Worm (Caenorhabditis elegans) whole organism, dauer: ENCODE results near the gene slc-5A12.

Experiments
- unc-62 ChIP-seq: sonication (generic microtip); optimal IDR thresholded peaks from 2 replicates; lab custom pipeline; 2017; ENCODE audit warnings: missing biosample characterization, missing genetic modification reagents, missing genetic modification characterization

Gene slc-5A12

ce11 chrIV:11937087-11937486, at the start of gene slc-5A12:
Gene slc-5A12, plus strand, starts transcription at chrIV:11937419.
- no peak for TF ChIP-seq unc-62

ce11 chrIV:11892545-11892944, 44.7 kb upstream of the slc-5A12 start:
- no peak for TF ChIP-seq unc-62

DNA sequence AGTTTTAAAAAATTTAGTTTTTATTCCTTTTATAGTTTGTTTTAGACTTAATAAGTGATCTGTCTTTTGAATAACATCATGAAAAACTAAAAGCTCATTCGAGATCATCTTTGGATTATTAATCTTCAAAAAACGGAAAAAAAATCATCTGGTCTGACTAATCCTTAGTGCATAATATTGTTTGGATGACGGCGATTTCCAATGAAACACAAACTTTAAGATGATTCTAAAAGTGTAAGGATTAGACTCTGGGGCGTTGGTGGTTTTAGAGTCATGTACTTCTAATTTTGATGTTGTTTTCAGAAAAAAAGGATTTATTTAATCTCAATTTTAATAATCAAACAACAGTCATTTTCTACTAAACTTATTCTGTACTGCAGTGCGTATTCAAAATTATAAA, 43.9 kb upstream of the slc-5A12 start:
- TF ChIP-seq unc-62 = no peak

ce11 chrIV:11897710-11898109, 39.5 kb upstream of the slc-5A12 start:
- no peak for TF ChIP-seq unc-62

- TF ChIP-seq unc-62 = no peak
Measured at ce11 chrIV:11899358-11899757, 37.9 kb upstream of the slc-5A12 start, which contains the start of gene nhr-43. Gene nhr-43, plus strand, starts transcription at chrIV:11899590.

- TF ChIP-seq unc-62 = no peak
Measured at ce11 chrIV:11900399-11900798, 36.8 kb upstream of the slc-5A12 start.

DNA sequence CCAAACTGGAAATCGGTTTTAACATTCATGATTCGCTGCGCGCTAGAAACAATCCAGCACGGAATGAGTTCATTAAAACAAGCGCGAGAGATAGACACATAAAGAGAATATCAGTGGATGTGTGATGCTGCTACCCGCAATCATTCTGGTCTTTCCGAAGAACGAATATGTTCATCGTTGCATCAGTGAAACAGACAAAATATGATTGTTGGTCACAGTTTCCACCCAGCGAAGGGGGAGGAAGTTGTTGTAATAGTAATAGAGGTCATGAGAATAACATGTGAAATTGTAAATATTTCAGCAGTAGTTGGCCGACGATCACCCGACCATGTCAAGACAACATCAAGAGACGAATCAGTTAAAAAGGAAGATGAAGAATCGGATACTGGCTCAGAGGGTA, 36.0 kb upstream of the slc-5A12 start:
- TF ChIP-seq unc-62 = no peak

DNA sequence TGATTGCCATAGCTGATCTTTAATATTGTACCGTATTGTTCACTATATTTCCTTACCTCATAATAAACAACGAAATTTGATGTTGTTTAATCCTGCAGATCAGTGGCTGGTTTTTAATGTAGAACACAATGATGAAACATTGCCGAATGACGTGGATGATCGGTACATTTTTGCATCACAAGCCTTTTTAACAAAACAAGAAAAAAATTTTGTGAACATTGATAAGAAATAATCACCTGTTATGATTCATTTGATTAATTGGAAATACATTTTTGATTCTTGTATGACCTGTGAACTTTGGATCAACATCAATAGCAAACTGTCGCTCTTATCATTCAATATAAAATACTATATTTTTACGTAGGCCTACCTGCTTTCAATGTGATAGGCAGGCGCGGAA, 34.4 kb upstream of the slc-5A12 start:
- TF ChIP-seq unc-62 = no peak

- no peak for TF ChIP-seq unc-62
Measured at ce11 chrIV:11903676-11904075, 33.5 kb upstream of the slc-5A12 start.

- TF ChIP-seq unc-62 = no peak
Measured at ce11 chrIV:11908733-11909132, 28.5 kb upstream of the slc-5A12 start.

DNA sequence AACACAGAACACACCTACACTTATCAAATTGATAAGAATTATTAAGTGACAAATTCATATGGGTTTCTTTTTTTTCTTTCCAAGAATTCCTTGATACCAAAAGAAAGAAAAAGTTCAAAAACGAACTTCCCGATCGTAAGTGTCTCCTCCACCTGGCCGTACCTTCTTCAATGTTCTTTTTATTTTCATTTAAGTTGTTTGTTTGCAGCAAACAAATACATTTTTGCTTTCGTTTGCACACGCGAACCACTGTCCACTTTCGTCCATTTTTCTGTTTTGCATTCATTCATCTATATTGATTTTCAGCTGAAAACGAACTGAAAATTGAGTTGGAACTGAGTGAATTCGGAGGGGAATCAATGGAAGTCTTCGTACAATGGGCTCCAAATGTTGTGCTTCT, 25.5 kb upstream of the slc-5A12 start, which contains the start of gene VZK822L.2:
Gene VZK822L.2, plus strand, starts transcription at position 301 of the 400 bp plus-strand sequence.
- TF ChIP-seq unc-62 = no peak

ce11 chrIV:11913295-11913940, 23.8 kb upstream of the slc-5A12 start:
- TF ChIP-seq unc-62 = no peak

- no peak for TF ChIP-seq unc-62
Measured at ce11 chrIV:11914260-11914836, 22.9 kb upstream of the slc-5A12 start.

- no peak for TF ChIP-seq unc-62
Measured at ce11 chrIV:11914837-11915737, 22.1 kb upstream of the slc-5A12 start, which contains the start of gene fat-6. Gene fat-6, minus strand, starts transcription at chrIV:11915687.

DNA sequence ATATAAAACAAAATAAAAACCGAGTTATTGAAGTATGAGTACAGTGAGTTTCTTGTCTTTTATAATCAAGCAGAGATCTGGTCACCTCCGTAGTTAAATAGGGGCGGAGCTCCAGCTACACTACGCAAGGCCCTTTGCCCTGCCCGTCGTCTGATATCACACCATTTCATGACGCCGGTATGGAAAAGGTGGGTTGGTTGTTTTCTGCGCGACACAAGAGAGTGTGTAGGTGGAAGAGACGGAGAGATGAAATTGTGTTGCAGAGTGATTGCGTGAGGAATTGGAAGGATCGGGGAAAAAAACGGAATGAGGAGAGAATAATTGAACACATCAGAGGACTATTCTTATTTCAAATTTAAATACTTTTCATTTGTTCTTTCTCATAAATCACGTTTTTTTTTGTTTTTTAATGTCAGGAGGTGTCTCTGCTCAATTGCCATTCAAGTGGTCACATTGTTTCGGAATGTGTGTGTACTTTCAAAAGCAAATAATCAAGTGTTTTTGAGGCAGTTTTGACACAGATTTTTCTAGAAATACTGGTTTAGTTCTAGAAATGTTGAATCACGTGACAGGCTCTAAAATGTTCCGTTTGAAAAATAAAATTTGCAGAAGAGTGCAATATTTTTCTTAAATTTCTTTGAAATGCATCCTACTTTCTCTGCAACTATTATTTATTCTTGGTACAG, 21.3 kb upstream of the slc-5A12 start, which contains the start of gene ZK822.9:
Gene ZK822.9, plus strand, starts transcription at position 180 of the 686 bp plus-strand sequence.
- TF ChIP-seq unc-62 = no peak

ce11 chrIV:11916907-11917306, 20.3 kb upstream of the slc-5A12 start, which contains the start of gene ZK822.10:
Gene ZK822.10, plus strand, starts transcription at chrIV:11917137.
- TF ChIP-seq unc-62 = no peak

ce11 chrIV:11917886-11918285, 19.3 kb upstream of the slc-5A12 start:
- TF ChIP-seq unc-62 = no peak
